Fruit fly (Drosophila melanogaster): ENCODE data around the gene CG15210.

Gene CG15210

DNA sequence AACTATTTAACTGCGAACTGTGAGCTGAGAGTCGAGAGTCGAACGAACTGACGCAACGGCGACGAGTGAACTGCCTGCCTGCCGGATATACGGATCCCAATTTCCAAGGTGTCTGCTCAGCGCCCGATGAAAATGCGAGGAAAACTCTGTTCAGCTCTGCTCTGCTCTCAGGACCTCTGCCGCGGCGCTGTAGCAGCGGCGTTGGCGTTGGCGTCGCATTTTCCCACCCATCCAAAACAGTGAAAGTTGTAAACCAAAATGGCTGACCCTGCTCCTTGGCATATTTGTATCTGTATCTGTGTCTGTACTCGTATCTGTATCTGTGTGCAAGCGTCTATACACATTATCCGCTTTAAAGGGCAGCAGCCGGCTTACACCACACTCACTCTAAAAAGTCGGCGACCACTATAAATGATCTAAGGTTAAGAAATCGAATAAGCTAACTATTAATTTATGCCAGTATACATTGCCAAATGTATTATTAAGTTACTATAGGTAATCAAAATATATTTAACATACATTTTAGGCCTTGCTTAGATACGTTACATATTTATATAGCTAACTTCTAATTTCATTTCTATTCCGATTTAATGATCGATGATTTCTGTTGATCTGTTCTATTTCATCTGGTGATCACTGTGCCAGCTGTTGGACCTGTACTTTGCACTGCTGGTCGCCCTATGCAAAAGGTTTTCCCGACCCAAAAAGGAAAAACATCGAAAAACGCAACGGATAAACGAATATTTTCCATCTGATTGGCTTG is 16.2 kb upstream of the CG15210 start (continued):
- TF ChIP-seq CG12104 (GFP tag; optimal IDR thresholded peaks at IDR 0.05): no peak
- no peak for TF ChIP-seq slou (GFP tag; optimal IDR thresholded peaks at IDR 0.05)
- peak; percentile 73 for TF ChIP-seq unpg (GFP tag; optimal IDR thresholded peaks at IDR 0.05)
- peak; percentile 83 for TF ChIP-seq nmo (GFP tag; optimal IDR thresholded peaks at IDR 0.05)
- no peak for TF ChIP-seq CG16779 (GFP tag; IDR thresholded peaks at IDR 0.05)
- TF ChIP-seq CG2889 (GFP tag; IDR thresholded peaks at IDR 0.05): no peak
- TF ChIP-seq tx (GFP tag; optimal IDR thresholded peaks at IDR 0.05): peak; percentile 15
- TF ChIP-seq CG12391 (tag; optimal IDR thresholded peaks at IDR 0.05): peak; percentile 89
- TF ChIP-seq CG4424 (GFP tag; optimal IDR thresholded peaks at IDR 0.05): peak; percentile 49
- TF ChIP-seq CG9817 (tag; optimal IDR thresholded peaks at IDR 0.05): peak; percentile 36
- TF ChIP-seq CG17568 (GFP tag; optimal IDR thresholded peaks at IDR 0.05): no peak
- TF ChIP-seq CG4328 (GFP tag; optimal IDR thresholded peaks at IDR 0.05): peak; percentile 53
- no peak for TF ChIP-seq btn (GFP tag; optimal IDR thresholded peaks at IDR 0.05)
- TF ChIP-seq rib (GFP tag; IDR thresholded peaks at IDR 0.05): no peak
- TF ChIP-seq CG43689 (GFP tag; IDR thresholded peaks at IDR 0.05): no peak
- TF ChIP-seq CG8478 (optimal IDR thresholded peaks at IDR 0.05): no peak
- peak; percentile 58 for TF ChIP-seq sqz (GFP tag; optimal IDR thresholded peaks at IDR 0.05)
- peak; percentile 100 for TF ChIP-seq CG8388 (GFP tag; optimal IDR thresholded peaks at IDR 0.05)
- no peak for TF ChIP-seq ro (GFP tag; IDR thresholded peaks at IDR 0.05)
- TF ChIP-seq Doc3 (GFP tag; IDR thresholded peaks at IDR 0.05; ENCODE audit: partially characterized antibody): no peak
- no peak for TF ChIP-seq CG14441 (GFP tag; IDR thresholded peaks at IDR 0.05)
- TF ChIP-seq luna (GFP tag; optimal IDR thresholded peaks at IDR 0.05): no peak
- peak; percentile 71 for TF ChIP-seq lab (GFP tag; optimal IDR thresholded peaks at IDR 0.05)
- TF ChIP-seq phol (tag; optimal IDR thresholded peaks at IDR 0.05): peak; percentile 89
- TF ChIP-seq CG33213 (GFP tag; optimal IDR thresholded peaks at IDR 0.05): no peak
- no peak for TF ChIP-seq Neu2 (GFP tag; optimal IDR thresholded peaks at IDR 0.05; ENCODE audit: borderline replicate concordance)
- TF ChIP-seq CG14860 (GFP tag; IDR thresholded peaks at IDR 0.05; ENCODE audit: partially characterized antibody): no peak
- no peak for TF ChIP-seq gce (GFP tag; IDR thresholded peaks at IDR 0.05)
- TF ChIP-seq CG8281 (tag; optimal IDR thresholded peaks at IDR 0.05): peak; percentile 21
- peak; percentile 26 for TF ChIP-seq HLH54F (GFP tag; optimal IDR thresholded peaks at IDR 0.05)
- TF ChIP-seq CG10209 (GFP tag; optimal IDR thresholded peaks at IDR 0.05): peak; percentile 75
- no peak for TF ChIP-seq sr (GFP tag; IDR thresholded peaks at IDR 0.05)
- 0 out of 2 replicates have a peak, but pooled peaks have one; percentile 15 for TF ChIP-seq esg (GFP tag; conservative IDR thresholded peaks at IDR 0.05)
- no peak for TF ChIP-seq Bgb (GFP tag; IDR thresholded peaks at IDR 0.05; ENCODE audit: partially characterized antibody)
- peak; percentile 23 for TF ChIP-seq CG34376 (GFP tag; optimal IDR thresholded peaks at IDR 0.05)
- TF ChIP-seq Awh (GFP tag; IDR thresholded peaks at IDR 0.05): no peak
- TF ChIP-seq dpn (GFP tag; optimal IDR thresholded peaks at IDR 0.05): peak in 1 of 2 experiments; percentile 40
- TF ChIP-seq Hr39 (optimal IDR thresholded peaks at IDR 0.05): no peak
- TF ChIP-seq exex (tag; optimal IDR thresholded peaks at IDR 0.05): peak; percentile 13
- peak; percentile 2 for TF ChIP-seq CG2875 (GFP tag; optimal IDR thresholded peaks at IDR 0.05)
- peak; percentile 30 for TF ChIP-seq Max (GFP tag; optimal IDR thresholded peaks at IDR 0.05)
- peak; percentile 70; the same call in 1 of the 2 replicates for TF ChIP-seq CG10959 (GFP tag; IDR thresholded peaks at IDR 0.05)
- TF ChIP-seq lov (optimal IDR thresholded peaks at IDR 0.05): no peak
- TF ChIP-seq lov (GFP tag; IDR thresholded peaks at IDR 0.05): no peak
- TF ChIP-seq Lim3 (GFP tag; IDR thresholded peaks at IDR 0.05): no peak
- peak in 1 of 2 experiments; percentile 46 for TF ChIP-seq crp (GFP tag; optimal IDR thresholded peaks at IDR 0.05)
- no peak for TF ChIP-seq CG11723 (GFP tag; optimal IDR thresholded peaks at IDR 0.05)
- no peak for TF ChIP-seq CG11560 (tag; IDR thresholded peaks at IDR 0.05)
- TF ChIP-seq stc (GFP tag; IDR thresholded peaks at IDR 0.05): no peak
- TF ChIP-seq CG6854 (GFP tag; optimal IDR thresholded peaks at IDR 0.05): peak; percentile 61

Measured in whole organism, embryonic.